Worm (Caenorhabditis elegans) whole organism, L3 larva: ENCODE data around the gene B0336.13.

Source experiments
- aly-2 ChIP-seq: fragments of 150-350 bp; optimal IDR thresholded peaks from 2 replicates; lab custom pipeline; 2014; ENCODE audit warnings: missing biosample characterization, missing genetic modification characterization
- ama-1 ChIP-seq: fragments of 150-350 bp; optimal IDR thresholded peaks from 2 replicates; lab custom pipeline; 2018
- elt-3 ChIP-seq, 3 experiments: fragments of 150-350 bp in 1 of 3; sonication (generic microtip) in 2 of 3; optimal IDR thresholded peaks; 2 replicates in 2 of 3; 4 replicates in 1 of 3; lab custom pipeline; 2014 to 2017; ENCODE audit warnings: missing biosample characterization in 3 of 3, missing genetic modification characterization in 3 of 3
- mml-1 ChIP-seq: fragments of 150-350 bp; sonication (generic microtip); optimal IDR thresholded peaks from 3 replicates; lab custom pipeline; 2014; ENCODE audit warnings: missing biosample characterization, missing genetic modification characterization
- nfya-1 ChIP-seq: sonication (generic microtip); optimal IDR thresholded peaks from 2 replicates; lab custom pipeline; 2017; ENCODE audit warnings: missing genetic modification characterization, mild to moderate bottlenecking, missing compliant biosample characterization, antibody characterized with exemption, moderate library complexity; ENCODE audit not compliant: insufficient read depth
- nhr-23 ChIP-seq: fragments of 150-350 bp; optimal IDR thresholded peaks from 2 replicates; lab custom pipeline; 2014; ENCODE audit warnings: missing biosample characterization, missing genetic modification reagents, missing genetic modification characterization
- nhr-77 ChIP-seq: fragments of 150-350 bp; optimal IDR thresholded peaks from 2 replicates; lab custom pipeline; 2014; ENCODE audit warnings: missing biosample characterization, missing genetic modification characterization
- snpc-4 ChIP-seq: fragments of 150-350 bp; optimal IDR thresholded peaks from 2 replicates; lab custom pipeline; 2014; ENCODE audit warnings: missing biosample characterization, missing genetic modification characterization
- unc-39 ChIP-seq: sonication (generic microtip); optimal IDR thresholded peaks from 4 replicates; lab custom pipeline; 2017; ENCODE audit warnings: missing biosample characterization, missing genetic modification characterization

DNA sequence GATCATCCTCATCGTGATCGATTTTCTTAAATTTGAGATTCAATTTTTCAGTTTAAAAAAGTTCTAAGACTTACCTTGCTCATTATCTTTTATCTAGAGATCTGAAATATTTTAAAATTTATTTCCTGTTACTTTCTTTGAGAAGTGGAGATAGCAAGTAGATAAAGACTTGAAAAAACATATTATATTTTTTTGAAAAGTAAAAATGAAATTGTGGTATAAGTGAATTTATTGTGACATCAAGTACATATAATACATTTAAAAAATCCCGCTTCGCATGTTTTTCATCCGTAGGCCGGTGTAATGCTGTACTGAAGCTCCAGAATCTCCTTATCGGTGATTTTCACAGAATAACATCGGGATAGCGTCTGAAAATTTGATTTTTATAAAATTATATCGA, 3.4 kb downstream of the B0336.13 start, which contains the start of gene B0336.7:
- TF ChIP-seq mml-1 (tag; lab: Kevin White, UChicago) (no peak), snpc-4 (tag; lab: Kevin White, UChicago) (no peak), nfya-1 (no peak), nhr-23 (tag; lab: Kevin White, UChicago) (no peak), unc-39 (tag; lab: Kevin White, UChicago) (no peak), elt-3 (tag; optimal IDR thresholded peaks at IDR 0.05; lab: Kevin White, UChicago) (no peak), aly-2 (tag; lab: Kevin White, UChicago) (no peak), ama-1 (no peak), nhr-77 (no peak)
